Worm (Caenorhabditis elegans): Measurements from ENCODE around the gene tmd-2.

DNA sequence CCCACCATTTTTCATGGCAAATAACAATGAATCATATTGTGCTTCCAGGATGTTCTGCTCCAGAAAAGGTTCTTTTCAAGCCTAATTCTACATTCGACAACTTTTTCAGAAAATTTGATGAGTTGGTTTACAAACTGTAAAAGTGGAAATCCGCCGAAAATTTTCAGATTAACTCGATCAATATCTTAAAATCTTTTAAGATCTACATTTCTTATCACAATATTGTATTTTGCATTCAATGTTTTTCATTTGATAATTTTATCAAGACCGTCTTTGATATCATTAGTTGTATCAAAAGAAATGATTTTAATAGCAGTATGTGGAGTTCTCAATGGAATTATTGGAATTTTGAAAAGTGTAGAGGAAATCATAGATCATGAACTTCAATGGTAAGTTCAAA, 25.3 kb downstream of the tmd-2 start, which contains the start of gene F38E1.6:
- TF ChIP-seq him-1 (tag; optimal IDR thresholded peaks at IDR 0.05) (no peak), W03F9.2 (tag; optimal IDR thresholded peaks at IDR 0.05) (no peak), dao-5 (tag; optimal IDR thresholded peaks at IDR 0.05) (no peak)
